Fruit fly (Drosophila melanogaster) whole organism, embryonic: ENCODE measurements around the gene Hrd3.

Source experiments
- Asciz ChIP-seq: fragments of 200-800 bp; sonication (Bioruptor generic); optimal IDR thresholded peaks from 2 replicates; lab custom pipeline; 2017; ENCODE audit warnings: missing biosample characterization, mild to moderate bottlenecking, missing genetic modification characterization, missing genetic modification reagents
- BtbVII ChIP-seq: fragments of 200-800 bp; sonication (Bioruptor generic); optimal IDR thresholded peaks from 3 replicates; lab custom pipeline; 2017; ENCODE audit warnings: missing biosample characterization, mild to moderate bottlenecking, missing genetic modification characterization
- CG12071 ChIP-seq: fragments of 200-800 bp; sonication (Bioruptor generic); optimal IDR thresholded peaks from 3 replicates; lab custom pipeline; 2018; ENCODE audit warnings: missing biosample characterization, mild to moderate bottlenecking, missing genetic modification characterization
- CG1233 ChIP-seq: fragments of 200-800 bp; sonication (Bioruptor generic); optimal IDR thresholded peaks from 4 replicates; lab custom pipeline; 2018; ENCODE audit warnings: missing biosample characterization, mild to moderate bottlenecking, missing genetic modification characterization
- CG1529 ChIP-seq: fragments of 200-800 bp; sonication (Bioruptor generic); optimal IDR thresholded peaks from 3 replicates; lab custom pipeline; 2018; ENCODE audit warnings: missing biosample characterization, missing genetic modification characterization
- CG16813 ChIP-seq: fragments of 200-800 bp; sonication (Bioruptor generic); IDR thresholded peaks from 3 replicates; pipeline ENCODE4 v1.3.6; 2022; ENCODE audit warnings: missing biosample characterization, missing genetic modification characterization; ENCODE audit not compliant: partially characterized antibody
- CG17359 ChIP-seq: fragments of 200-800 bp; sonication (Bioruptor generic); optimal IDR thresholded peaks from 3 replicates; lab custom pipeline; 2018; ENCODE audit warnings: missing biosample characterization, mild to moderate bottlenecking, missing genetic modification characterization, moderate library complexity
- CG17568 ChIP-seq: fragments of 200-800 bp; sonication (Bioruptor generic); optimal IDR thresholded peaks from 2 replicates; lab custom pipeline; 2018; ENCODE audit warnings: missing biosample characterization, mild to moderate bottlenecking, missing genetic modification characterization, moderate library complexity
- CG2116 ChIP-seq: fragments of 200-800 bp; sonication (Bioruptor generic); optimal IDR thresholded peaks from 3 replicates; lab custom pipeline; 2018; ENCODE audit warnings: missing biosample characterization, mild to moderate bottlenecking, missing genetic modification characterization
- CG2712 ChIP-seq: fragments of 200-800 bp; optimal IDR thresholded peaks from 3 replicates; lab custom pipeline; 2019; ENCODE audit warnings: missing biosample characterization, mild to moderate bottlenecking, missing genetic modification characterization, moderate library complexity
- CG30020 ChIP-seq: fragments of 200-800 bp; optimal IDR thresholded peaks from 2 replicates; lab custom pipeline; 2019; ENCODE audit warnings: missing biosample characterization, mild to moderate bottlenecking, missing genetic modification characterization, moderate library complexity
- CG4328 ChIP-seq: fragments of 200-800 bp; sonication (Bioruptor generic); optimal IDR thresholded peaks from 3 replicates; lab custom pipeline; 2017; ENCODE audit warnings: missing biosample characterization, missing genetic modification reagents, missing genetic modification characterization
- CG6813 ChIP-seq: fragments of 200-800 bp; sonication (Bioruptor generic); optimal IDR thresholded peaks from 2 replicates; lab custom pipeline; 2017; ENCODE audit warnings: missing biosample characterization, missing genetic modification characterization, mild to moderate bottlenecking, moderate library complexity, missing genetic modification reagents
- CG7987 ChIP-seq: fragments of 200-800 bp; sonication (Bioruptor generic); optimal IDR thresholded peaks from 2 replicates; lab custom pipeline; 2018; ENCODE audit warnings: missing biosample characterization, mild to moderate bottlenecking, missing genetic modification characterization, moderate library complexity
- CG8281 ChIP-seq: fragments of 200-800 bp; sonication (Bioruptor generic); optimal IDR thresholded peaks from 2 replicates; lab custom pipeline; 2018; ENCODE audit warnings: missing biosample characterization, mild to moderate bottlenecking, missing genetic modification characterization, moderate library complexity
- CG8944 ChIP-seq: fragments of 200-800 bp; sonication (Bioruptor generic); optimal IDR thresholded peaks from 3 replicates; lab custom pipeline; 2016; ENCODE audit warnings: missing biosample characterization, missing genetic modification characterization
- Dbx ChIP-seq: fragments of 200-800 bp; sonication (Bioruptor generic); IDR thresholded peaks from 3 replicates; pipeline ENCODE4 v1.3.6; 2022; ENCODE audit warnings: missing biosample characterization, missing genetic modification characterization
- Dip3 ChIP-seq: fragments of 200-800 bp; sonication (Bioruptor generic); optimal IDR thresholded peaks from 3 replicates; lab custom pipeline; 2016; ENCODE audit warnings: missing biosample characterization, missing genetic modification characterization
- Doc3 ChIP-seq: fragments of 200-800 bp; sonication (Bioruptor generic); IDR thresholded peaks from 3 replicates; pipeline ENCODE4 v1.3.6; 2022; ENCODE audit warnings: missing biosample characterization, missing genetic modification characterization; ENCODE audit not compliant: partially characterized antibody
- Eip74EF ChIP-seq, 2 experiments: fragments of 200-800 bp in 1 of 2; fragments of >200 bp in 1 of 2; sonication (Bioruptor generic) in 1 of 2; optimal IDR thresholded peaks; 2 replicates each; lab custom pipeline; 2017 to 2019; ENCODE audit warnings: missing biosample characterization in 2 of 2, missing genetic modification characterization in 2 of 2, mild to moderate bottlenecking in 1 of 2, moderate library complexity in 1 of 2
- Ets65A ChIP-seq: fragments of 200-800 bp; sonication (Bioruptor generic); peaks from one replicate; lab custom pipeline; 2016; ENCODE audit warnings: missing biosample characterization, missing genetic modification characterization
- Fer1 ChIP-seq: fragments of 200-800 bp; sonication (Bioruptor generic); optimal IDR thresholded peaks from 2 replicates; lab custom pipeline; 2017; ENCODE audit warnings: missing biosample characterization, mild to moderate bottlenecking, missing genetic modification characterization
- H2.0 ChIP-seq: fragments of 200-800 bp; sonication (Bioruptor generic); IDR thresholded peaks from 2 replicates; pipeline ENCODE4 v1.3.6; 2022; ENCODE audit warnings: missing biosample characterization, missing genetic modification characterization
- HHEX ChIP-seq: fragments of 200-800 bp; sonication (Bioruptor generic); optimal IDR thresholded peaks from 3 replicates; lab custom pipeline; 2017; ENCODE audit warnings: missing biosample characterization, mild to moderate bottlenecking, missing genetic modification characterization, missing genetic modification reagents
- Meics ChIP-seq: fragments of 200-800 bp; sonication (Bioruptor generic); optimal IDR thresholded peaks from 2 replicates; lab custom pipeline; 2017; ENCODE audit warnings: missing biosample characterization, mild to moderate bottlenecking, missing genetic modification characterization
- Oli ChIP-seq: fragments of 200-800 bp; sonication (Bioruptor generic); optimal IDR thresholded peaks from 2 replicates; lab custom pipeline; 2018; ENCODE audit warnings: missing biosample characterization, mild to moderate bottlenecking, missing genetic modification characterization, moderate library complexity
- Sox102F ChIP-seq: fragments of 200-800 bp; sonication (Bioruptor generic); optimal IDR thresholded peaks from 2 replicates; lab custom pipeline; 2018; ENCODE audit warnings: missing biosample characterization, mild to moderate bottlenecking, missing genetic modification characterization, moderate library complexity
- TFAM ChIP-seq: fragments of 200-800 bp; sonication (Bioruptor generic); optimal IDR thresholded peaks from 2 replicates; lab custom pipeline; 2017; ENCODE audit warnings: missing biosample characterization, missing genetic modification characterization, inconsistent platforms
- al ChIP-seq: fragments of 200-800 bp; sonication (Bioruptor generic); IDR thresholded peaks from 2 replicates; pipeline ENCODE4 v1.3.6; 2022; ENCODE audit warnings: missing biosample characterization, missing genetic modification characterization
- br ChIP-seq: fragments of >200 bp; optimal IDR thresholded peaks from 2 replicates; lab custom pipeline; 2017
- cad ChIP-seq: fragments of >200 bp; optimal IDR thresholded peaks from 2 replicates; lab custom pipeline; 2017; ENCODE audit warnings: missing biosample characterization, missing genetic modification characterization
- caup ChIP-seq: fragments of 200-800 bp; sonication (Bioruptor generic); optimal IDR thresholded peaks from 3 replicates; lab custom pipeline; 2017; ENCODE audit warnings: missing biosample characterization, mild to moderate bottlenecking, missing genetic modification characterization, moderate library complexity; ENCODE audit not compliant: severe bottlenecking
- croc ChIP-seq: fragments of 200-800 bp; sonication (Bioruptor generic); conservative IDR thresholded peaks from 3 replicates; pipeline ENCODE4 v1.3.6; 2022; ENCODE audit warnings: missing biosample characterization, missing genetic modification characterization
- cwo ChIP-seq: fragments of 200-800 bp; sonication (Bioruptor generic); optimal IDR thresholded peaks from 3 replicates; lab custom pipeline; 2017; ENCODE audit warnings: missing biosample characterization, missing genetic modification characterization, mild to moderate bottlenecking, moderate library complexity, missing genetic modification reagents
- eyg ChIP-seq: fragments of 200-800 bp; sonication (Bioruptor generic); optimal IDR thresholded peaks from 3 replicates; lab custom pipeline; 2016; ENCODE audit warnings: missing biosample characterization, missing genetic modification characterization
- grau ChIP-seq: fragments of 200-800 bp; optimal IDR thresholded peaks from 3 replicates; lab custom pipeline; 2019; ENCODE audit warnings: missing biosample characterization, mild to moderate bottlenecking, missing genetic modification characterization, moderate library complexity
- her ChIP-seq: fragments of 200-800 bp; sonication (Bioruptor generic); optimal IDR thresholded peaks from 2 replicates; lab custom pipeline; 2016; ENCODE audit warnings: missing biosample characterization, missing genetic modification characterization
- insv ChIP-seq, 2 experiments: fragments of 200-800 bp; sonication (Bioruptor generic); optimal IDR thresholded peaks; 3 replicates each; lab custom pipeline; 2016 to 2018; ENCODE audit warnings: missing biosample characterization in 2 of 2, missing genetic modification characterization in 2 of 2
- lbe ChIP-seq: fragments of 200-800 bp; sonication (Bioruptor generic); optimal IDR thresholded peaks from 2 replicates; lab custom pipeline; 2016; ENCODE audit warnings: missing biosample characterization, mild to moderate bottlenecking, missing genetic modification characterization
- nerfin-1 ChIP-seq: fragments of 200-800 bp; sonication (Bioruptor generic); optimal IDR thresholded peaks from 3 replicates; lab custom pipeline; 2019; ENCODE audit warnings: missing biosample characterization, mild to moderate bottlenecking, missing genetic modification characterization, moderate library complexity
- nerfin-2 ChIP-seq: fragments of 200-800 bp; sonication (Bioruptor generic); IDR thresholded peaks from 2 replicates; pipeline ENCODE4 v1.3.6; 2022; ENCODE audit warnings: missing biosample characterization, missing genetic modification characterization; ENCODE audit not compliant: partially characterized antibody
- nom ChIP-seq: fragments of 200-800 bp; sonication (Bioruptor generic); optimal IDR thresholded peaks from 2 replicates; lab custom pipeline; 2017; ENCODE audit warnings: missing biosample characterization, missing genetic modification characterization, mild to moderate bottlenecking, moderate library complexity, missing genetic modification reagents
- pfk ChIP-seq: fragments of 200-800 bp; sonication (Bioruptor generic); optimal IDR thresholded peaks from 2 replicates; lab custom pipeline; 2018; ENCODE audit warnings: missing biosample characterization, mild to moderate bottlenecking, missing genetic modification characterization, moderate library complexity
- repo ChIP-seq: fragments of 200-800 bp; sonication (Bioruptor generic); optimal IDR thresholded peaks from 2 replicates; lab custom pipeline; 2016; ENCODE audit warnings: missing biosample characterization, missing genetic modification characterization
- ro ChIP-seq: fragments of 200-800 bp; sonication (Bioruptor generic); IDR thresholded peaks from 2 replicates; pipeline ENCODE4 v1.3.6; 2022; ENCODE audit warnings: missing biosample characterization, missing genetic modification characterization
- sc ChIP-seq, 3 experiments: fragments of >200 bp in 2 of 3; fragments of 200-800 bp in 1 of 3; sonication (Bioruptor generic) in 1 of 3; optimal IDR thresholded peaks; 2 replicates in 2 of 3; 3 replicates in 1 of 3; lab custom pipeline; 2017; ENCODE audit warnings: mild to moderate bottlenecking in 1 of 3, missing biosample characterization in 1 of 3, missing genetic modification characterization in 1 of 3, missing genetic modification reagents in 1 of 3
- sens ChIP-seq: fragments of 200-800 bp; sonication (Bioruptor generic); peaks from one replicate; lab custom pipeline; 2016; ENCODE audit warnings: missing biosample characterization, missing genetic modification characterization
- slbo ChIP-seq: fragments of 200-800 bp; sonication (Bioruptor generic); IDR thresholded peaks from 2 replicates; pipeline ENCODE4 v1.3.6; 2022; ENCODE audit warnings: missing biosample characterization, missing genetic modification characterization
- trh ChIP-seq: fragments of 200-800 bp; sonication (Bioruptor generic); optimal IDR thresholded peaks from 2 replicates; lab custom pipeline; 2016; ENCODE audit warnings: missing biosample characterization, missing genetic modification characterization
- yki ChIP-seq: fragments of >200 bp; optimal IDR thresholded peaks from 3 replicates; lab custom pipeline; 2018

Gene Hrd3

dm6 chr3R:23729066-23729465 lies 29.3 kb downstream of the Hrd3 start (continued):
- TF ChIP-seq pfk (peak; percentile 69), Sox102F (GFP tag; lab: Kevin White, UChicago) (no peak), nerfin-1 (tag; lab: Kevin White, UChicago) (no peak), Eip74EF (GFP tag; optimal IDR thresholded peaks at IDR 0.05; lab: Kevin White, UChicago) (no peak), CG17568 (GFP tag; lab: Kevin White, UChicago) (peak; percentile 59), br (lab: Kevin White, UChicago) (no peak), CG6813 (GFP tag; lab: Kevin White, UChicago) (peak; percentile 86), caup (peak; percentile 78), nerfin-2 (GFP tag; lab: Robert Waterston, UW) (no peak), repo (GFP tag; lab: Kevin White, UChicago) (no peak), Dbx (0 out of 3 replicates have a peak, but pooled peaks have one; percentile 17), Meics (GFP tag; lab: Kevin White, UChicago) (peak; percentile 62), insv (GFP tag; optimal IDR thresholded peaks at IDR 0.05; lab: Kevin White, UChicago) (peak in 1 of 2 experiments; percentile 27), CG30020 (tag; lab: Kevin White, UChicago) (no peak), cwo (GFP tag; lab: Kevin White, UChicago) (peak; percentile 27), CG7987 (GFP tag; lab: Kevin White, UChicago) (peak; percentile 65), CG1529 (GFP tag; lab: Kevin White, UChicago) (no peak), Asciz (GFP tag; lab: Kevin White, UChicago) (peak; percentile 45), CG2712 (tag; lab: Kevin White, UChicago) (no peak), Doc3 (GFP tag; lab: Robert Waterston, UW) (no peak), BtbVII (GFP tag; lab: Kevin White, UChicago) (peak; percentile 77), CG1233 (peak; percentile 68), ro (GFP tag; lab: Robert Waterston, UW) (no peak), trh (GFP tag; lab: Kevin White, UChicago) (no peak), HHEX (GFP tag; lab: Kevin White, UChicago) (peak; percentile 60), CG8944 (GFP tag; lab: Kevin White, UChicago) (no peak), CG17359 (tag; lab: Kevin White, UChicago) (peak; percentile 8), CG12071 (GFP tag; lab: Kevin White, UChicago) (peak; percentile 79), sens (GFP tag; lab: Kevin White, UChicago) (peak; percentile 26), nom (GFP tag; lab: Kevin White, UChicago) (no peak), CG8281 (tag; lab: Kevin White, UChicago) (no peak), lbe (GFP tag; lab: Kevin White, UChicago) (no peak), grau (tag; lab: Kevin White, UChicago) (no peak), CG16813 (GFP tag; lab: Robert Waterston, UW) (no peak), sc (optimal IDR thresholded peaks at IDR 0.05; lab: Kevin White, UChicago) (no peak), sc (GFP tag; optimal IDR thresholded peaks at IDR 0.05; lab: Kevin White, UChicago) (no peak), slbo (GFP tag; lab: Robert Waterston, UW) (no peak), eyg (GFP tag; lab: Kevin White, UChicago) (peak; percentile 35), CG2116 (GFP tag; lab: Kevin White, UChicago) (peak; percentile 2), CG4328 (GFP tag; lab: Kevin White, UChicago) (peak; percentile 54), H2.0 (no peak), croc (no peak), Ets65A (GFP tag; lab: Kevin White, UChicago) (no peak), Oli (tag; lab: Kevin White, UChicago) (no peak), al (GFP tag; lab: Robert Waterston, UW) (no peak), TFAM (no peak), yki (lab: Kevin White, UChicago) (no peak), Dip3 (GFP tag; lab: Kevin White, UChicago) (no peak), cad (GFP tag; lab: Kevin White, UChicago) (no peak), her (GFP tag; lab: Kevin White, UChicago) (peak; percentile 16), Fer1 (GFP tag; lab: Kevin White, UChicago) (peak; percentile 82)
